Worm (Caenorhabditis elegans): ENCODE measurements around the gene Y46G5A.23.

- no peak for TF ChIP-seq ceh-13 (GFP tag; optimal IDR thresholded peaks at IDR 0.05)
- TF ChIP-seq ama-1 (optimal IDR thresholded peaks at IDR 0.05): no peak
- no peak for TF ChIP-seq ceh-36 (tag; optimal IDR thresholded peaks at IDR 0.05)
- no peak for TF ChIP-seq sea-1 (GFP tag; conservative IDR thresholded peaks at IDR 0.05)
- TF ChIP-seq tra-4 (tag; optimal IDR thresholded peaks at IDR 0.05): no peak
- TF ChIP-seq aly-1 (tag; optimal IDR thresholded peaks at IDR 0.05): no peak
- TF ChIP-seq hmbx-1 (tag; optimal IDR thresholded peaks at IDR 0.05): no peak
Measured at ce11 chrII:12866079-12866478, 37.3 kb upstream of the Y46G5A.23 start.
